Comparison of ENCODE assay signal across 1 fruit fly cellular context in the genomic region with DNA sequence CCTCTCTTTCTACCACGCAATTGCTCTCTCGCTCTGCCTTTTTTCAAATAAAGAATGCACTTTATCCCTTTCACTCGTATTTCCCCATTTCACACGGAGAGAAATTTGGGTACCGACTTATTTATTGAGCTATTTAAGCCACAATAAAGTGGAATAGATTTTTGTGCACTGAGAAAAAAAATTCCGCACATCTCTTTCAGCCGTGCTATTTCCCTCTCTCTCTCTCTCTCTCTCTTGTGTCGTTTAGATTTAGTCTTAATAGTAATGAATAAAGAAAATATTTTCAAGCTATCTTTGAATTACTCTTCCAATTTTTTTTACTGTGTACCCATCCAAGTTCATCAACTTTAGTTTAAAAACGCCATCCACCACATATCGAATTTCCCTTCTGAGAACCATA.
TF ChIP-seq lines count a peak whose summit lies in the region.

No protein-coding gene starts in this region.

TF ChIP-seq in whole organism, embryonic, 481 proteins besides CTCF, POLR2A, EP300 and RAD21 (continued from another document):
- TF ChIP-seq CG8924 (tag; optimal IDR thresholded peaks at IDR 0.05; lab: Kevin White, UChicago) = peak; percentile 19
- TF ChIP-seq gt (GFP tag; IDR thresholded peaks at IDR 0.05; lab: Robert Waterston, UW) = no peak
- TF ChIP-seq CG7928 (GFP tag; optimal IDR thresholded peaks at IDR 0.05; lab: Kevin White, UChicago) = no peak
- peak; percentile 72 for TF ChIP-seq bab2 (GFP tag; optimal IDR thresholded peaks at IDR 0.05; lab: Kevin White, UChicago)
- peak; percentile 43 for TF ChIP-seq Antp (GFP tag; optimal IDR thresholded peaks at IDR 0.05; lab: Kevin White, UChicago)
- peak; percentile 23 for TF ChIP-seq CG10654 (GFP tag; optimal IDR thresholded peaks at IDR 0.05; lab: Kevin White, UChicago)
- TF ChIP-seq org-1 (GFP tag; optimal IDR thresholded peaks at IDR 0.05; lab: Kevin White, UChicago) = peak; percentile 40
- TF ChIP-seq chn (GFP tag; optimal IDR thresholded peaks at IDR 0.05; lab: Kevin White, UChicago) = peak; percentile 19
- TF ChIP-seq ken (GFP tag; IDR thresholded peaks at IDR 0.05; lab: Robert Waterston, UW) = peak; percentile 69
- TF ChIP-seq GATAe (GFP tag; conservative IDR thresholded peaks at IDR 0.05; lab: Robert Waterston, UW) = no peak
- peak; percentile 1 for TF ChIP-seq CG2116 (GFP tag; optimal IDR thresholded peaks at IDR 0.05; lab: Kevin White, UChicago)
- TF ChIP-seq CG16779 (GFP tag; IDR thresholded peaks at IDR 0.05; lab: Robert Waterston, UW) = 0 out of 2 replicates have a peak, but pooled peaks have one; percentile 25
- TF ChIP-seq lbe (GFP tag; optimal IDR thresholded peaks at IDR 0.05; lab: Kevin White, UChicago) = no peak
- TF ChIP-seq CG10274 (GFP tag; optimal IDR thresholded peaks at IDR 0.05; lab: Kevin White, UChicago) = no peak
- no peak for TF ChIP-seq CG7987 (GFP tag; optimal IDR thresholded peaks at IDR 0.05; lab: Kevin White, UChicago)
- TF ChIP-seq mirr (GFP tag; optimal IDR thresholded peaks at IDR 0.05; lab: Kevin White, UChicago) = no peak
- no peak for TF ChIP-seq fd102C (GFP tag; optimal IDR thresholded peaks at IDR 0.05; lab: Kevin White, UChicago)
- TF ChIP-seq HHEX (GFP tag; optimal IDR thresholded peaks at IDR 0.05; lab: Kevin White, UChicago) = peak; percentile 65
- TF ChIP-seq Atf3 (GFP tag; optimal IDR thresholded peaks at IDR 0.05; lab: Kevin White, UChicago) = peak; percentile 44
- TF ChIP-seq CG12942 (GFP tag; optimal IDR thresholded peaks at IDR 0.05; lab: Kevin White, UChicago) = peak; percentile 44
- peak; percentile 56 for TF ChIP-seq CG10979 (tag; optimal IDR thresholded peaks at IDR 0.05; lab: Kevin White, UChicago)
- TF ChIP-seq cad (GFP tag; optimal IDR thresholded peaks at IDR 0.05; lab: Kevin White, UChicago) = no peak
- no peak for TF ChIP-seq ac (GFP tag; optimal IDR thresholded peaks at IDR 0.05; lab: Kevin White, UChicago)
- no peak for TF ChIP-seq HmgZ (tag; optimal IDR thresholded peaks at IDR 0.05; lab: Kevin White, UChicago)
- no peak for TF ChIP-seq BEAF-32 (GFP tag; optimal IDR thresholded peaks at IDR 0.05; lab: Kevin White, UChicago)
- no peak for TF ChIP-seq sima (GFP tag; optimal IDR thresholded peaks at IDR 0.05; lab: Kevin White, UChicago)
- no peak for TF ChIP-seq dm (GFP tag; optimal IDR thresholded peaks at IDR 0.05; lab: Kevin White, UChicago)
- peak; percentile 73 for TF ChIP-seq CG7839 (tag; optimal IDR thresholded peaks at IDR 0.05; lab: Kevin White, UChicago)
- peak; percentile 13 for TF ChIP-seq crc (GFP tag; optimal IDR thresholded peaks at IDR 0.05; lab: Kevin White, UChicago)
- TF ChIP-seq CG6854 (GFP tag; optimal IDR thresholded peaks at IDR 0.05; lab: Kevin White, UChicago) = no peak
- TF ChIP-seq CG42726 (GFP tag; IDR thresholded peaks at IDR 0.05; lab: Robert Waterston, UW; ENCODE audit: partially characterized antibody) = no peak
- TF ChIP-seq wdn (GFP tag; IDR thresholded peaks at IDR 0.05; lab: Robert Waterston, UW) = peak; percentile 65; the same call in 1 of the 2 replicates
- peak; percentile 50 for TF ChIP-seq CG12391 (tag; optimal IDR thresholded peaks at IDR 0.05; lab: Kevin White, UChicago)
- TF ChIP-seq nerfin-2 (GFP tag; IDR thresholded peaks at IDR 0.05; lab: Robert Waterston, UW; ENCODE audit: partially characterized antibody) = no peak
- peak; percentile 43 for TF ChIP-seq Hmr (GFP tag; optimal IDR thresholded peaks at IDR 0.05; lab: Kevin White, UChicago)
- TF ChIP-seq CG5245 (GFP tag; optimal IDR thresholded peaks at IDR 0.05; lab: Kevin White, UChicago) = peak; percentile 45
- no peak for TF ChIP-seq CG13296 (GFP tag; optimal IDR thresholded peaks at IDR 0.05; lab: Kevin White, UChicago)
- no peak for TF ChIP-seq CG34376 (GFP tag; optimal IDR thresholded peaks at IDR 0.05; lab: Kevin White, UChicago)
- peak; percentile 27 for TF ChIP-seq gro (GFP tag; optimal IDR thresholded peaks at IDR 0.05; lab: Kevin White, UChicago)
- peak; percentile 10 for TF ChIP-seq CG17568 (GFP tag; optimal IDR thresholded peaks at IDR 0.05; lab: Kevin White, UChicago)
- TF ChIP-seq Atf6 (GFP tag; IDR thresholded peaks at IDR 0.05; lab: Robert Waterston, UW) = peak; percentile 43; the same call in 1 of the 2 replicates
- TF ChIP-seq CG10366 (GFP tag; IDR thresholded peaks at IDR 0.05; lab: Robert Waterston, UW) = peak; percentile 65
- peak; percentile 33 for TF ChIP-seq CG10267 (tag; optimal IDR thresholded peaks at IDR 0.05; lab: Kevin White, UChicago)
- TF ChIP-seq Myb (GFP tag; optimal IDR thresholded peaks at IDR 0.05; lab: Kevin White, UChicago) = peak; percentile 10
- TF ChIP-seq slbo (GFP tag; IDR thresholded peaks at IDR 0.05; lab: Robert Waterston, UW) = peak; percentile 69
- TF ChIP-seq CG17912 (GFP tag; optimal IDR thresholded peaks at IDR 0.05; lab: Kevin White, UChicago) = no peak
- TF ChIP-seq pum (GFP tag; optimal IDR thresholded peaks at IDR 0.05; lab: Kevin White, UChicago) = peak; percentile 44
